Worm (Caenorhabditis elegans) whole organism, mixed stage, embryonic: ENCODE measurements around the gene nspc-12.
A peak's percentile ranks its signal among the peaks of the same experiment; 100 is the strongest.

Source experiments
- M03D4.4 ChIP-seq: sonication (generic microtip); optimal IDR thresholded peaks from 2 replicates; lab custom pipeline; 2017; ENCODE audit warnings: mild to moderate bottlenecking, missing genetic modification characterization, missing compliant biosample characterization
- bed-3 ChIP-seq: fragments of 200-800 bp; sonication (Bioruptor generic); optimal IDR thresholded peaks from 3 replicates; lab custom pipeline; 2018; ENCODE audit warnings: mild to moderate bottlenecking, missing genetic modification characterization, moderate library complexity, missing compliant biosample characterization
- blmp-1 ChIP-seq: fragments of 150-350 bp; optimal IDR thresholded peaks from 2 replicates; lab custom pipeline; 2014; ENCODE audit warnings: missing biosample characterization, missing genetic modification characterization
- ceh-39 ChIP-seq: fragments of 150-350 bp; optimal IDR thresholded peaks from 2 replicates; lab custom pipeline; 2014; ENCODE audit warnings: missing biosample characterization, missing genetic modification characterization
- ceh-43 ChIP-seq: fragments of 200-800 bp; sonication (Bioruptor generic); optimal IDR thresholded peaks from 2 replicates; lab custom pipeline; 2018; ENCODE audit warnings: mild to moderate bottlenecking, missing genetic modification characterization, moderate library complexity, missing compliant biosample characterization
- ceh-83 ChIP-seq: fragments of 200-800 bp; sonication (Bioruptor generic); optimal IDR thresholded peaks from 2 replicates; lab custom pipeline; 2018; ENCODE audit warnings: mild to moderate bottlenecking, missing genetic modification characterization, missing compliant biosample characterization
- ces-1 ChIP-seq: fragments of 150-350 bp; optimal IDR thresholded peaks from 2 replicates; lab custom pipeline; 2014; ENCODE audit warnings: missing biosample characterization, missing genetic modification reagents, missing genetic modification characterization
- cnd-1 ChIP-seq: fragments of 200-800 bp; sonication (Bioruptor generic); optimal IDR thresholded peaks from 2 replicates; lab custom pipeline; 2018; ENCODE audit warnings: mild to moderate bottlenecking, missing genetic modification characterization, missing compliant biosample characterization
- drap-1 ChIP-seq: fragments of 200-800 bp; sonication (Bioruptor generic); optimal IDR thresholded peaks from 3 replicates; lab custom pipeline; 2018; ENCODE audit warnings: mild to moderate bottlenecking, missing genetic modification characterization, missing compliant biosample characterization
- elt-1 ChIP-seq: sonication (generic microtip); optimal IDR thresholded peaks from 2 replicates; lab custom pipeline; 2017; ENCODE audit warnings: missing genetic modification characterization, mild to moderate bottlenecking, missing compliant biosample characterization, antibody characterized with exemption, moderate library complexity, borderline replicate concordance; ENCODE audit not compliant: insufficient read depth
- elt-3 ChIP-seq: fragments of 150-350 bp; optimal IDR thresholded peaks from 2 replicates; lab custom pipeline; 2014; ENCODE audit warnings: missing biosample characterization, missing genetic modification characterization
- flh-1 ChIP-seq: fragments of 200-800 bp; sonication (Bioruptor generic); optimal IDR thresholded peaks from 2 replicates; lab custom pipeline; 2018; ENCODE audit warnings: mild to moderate bottlenecking, missing genetic modification characterization, moderate library complexity, missing compliant biosample characterization
- ham-2 ChIP-seq: fragments of 200-800 bp; sonication (Bioruptor generic); optimal IDR thresholded peaks from 2 replicates; lab custom pipeline; 2018; ENCODE audit warnings: mild to moderate bottlenecking, missing genetic modification characterization, missing compliant biosample characterization
- hlh-1 ChIP-seq: fragments of 150-350 bp; optimal IDR thresholded peaks from 2 replicates; lab custom pipeline; 2014; ENCODE audit warnings: missing biosample characterization, missing genetic modification reagents, missing genetic modification characterization
- lin-13 ChIP-seq: fragments of 150-350 bp; optimal IDR thresholded peaks from 2 replicates; lab custom pipeline; 2014; ENCODE audit warnings: missing biosample characterization, missing genetic modification characterization
- lin-32 ChIP-seq: fragments of 200-800 bp; sonication (Bioruptor generic); optimal IDR thresholded peaks from 2 replicates; lab custom pipeline; 2018; ENCODE audit warnings: mild to moderate bottlenecking, missing genetic modification characterization, missing compliant biosample characterization
- lsy-2 ChIP-seq: fragments of 150-350 bp; optimal IDR thresholded peaks from 2 replicates; lab custom pipeline; 2014; ENCODE audit warnings: missing biosample characterization, missing genetic modification characterization
- mab-5 ChIP-seq: fragments of 150-350 bp; optimal IDR thresholded peaks from 2 replicates; lab custom pipeline; 2014; ENCODE audit warnings: missing biosample characterization, missing genetic modification characterization
- mep-1 ChIP-seq: fragments of 150-350 bp; optimal IDR thresholded peaks from 2 replicates; lab custom pipeline; 2017; ENCODE audit warnings: missing biosample characterization, missing genetic modification reagents, missing genetic modification characterization, inconsistent platforms
- mls-2 ChIP-seq: sonication (generic microtip); optimal IDR thresholded peaks from 2 replicates; lab custom pipeline; 2016; ENCODE audit warnings: mild to moderate bottlenecking, missing genetic modification characterization, moderate library complexity, missing compliant biosample characterization
- nhr-12 ChIP-seq: fragments of 150-350 bp; optimal IDR thresholded peaks from 2 replicates; lab custom pipeline; 2014; ENCODE audit warnings: missing biosample characterization, missing genetic modification characterization
- nhr-2 ChIP-seq: fragments of 150-350 bp; optimal IDR thresholded peaks from 2 replicates; lab custom pipeline; 2014; ENCODE audit warnings: missing biosample characterization, missing genetic modification characterization
- nhr-237 ChIP-seq: fragments of 150-350 bp; optimal IDR thresholded peaks from 2 replicates; lab custom pipeline; 2014; ENCODE audit warnings: missing biosample characterization, missing genetic modification characterization
- nhr-28 ChIP-seq: fragments of 150-350 bp; optimal IDR thresholded peaks from 2 replicates; lab custom pipeline; 2014; ENCODE audit warnings: missing biosample characterization, missing genetic modification characterization
- nhr-76 ChIP-seq: sonication (generic microtip); optimal IDR thresholded peaks from 2 replicates; lab custom pipeline; 2017; ENCODE audit warnings: missing biosample characterization, missing genetic modification characterization
- pha-4 ChIP-seq: fragments of 150-350 bp; optimal IDR thresholded peaks from 2 replicates; lab custom pipeline; 2018; ENCODE audit warnings: missing biosample characterization, missing genetic modification reagents, missing genetic modification characterization
- sem-2 ChIP-seq: fragments of 200-800 bp; sonication (Bioruptor generic); optimal IDR thresholded peaks from 2 replicates; lab custom pipeline; 2018; ENCODE audit warnings: mild to moderate bottlenecking, missing genetic modification characterization, missing compliant biosample characterization
- snpc-4 ChIP-seq: fragments of 150-350 bp; optimal IDR thresholded peaks from 2 replicates; lab custom pipeline; 2014; ENCODE audit warnings: missing biosample characterization, missing genetic modification characterization
- sptf-1 ChIP-seq: sonication (generic microtip); optimal IDR thresholded peaks from 2 replicates; lab custom pipeline; 2017; ENCODE audit warnings: mild to moderate bottlenecking, missing genetic modification characterization, moderate library complexity, missing compliant biosample characterization
- tbx-8 ChIP-seq: fragments of 200-800 bp; sonication (Bioruptor generic); optimal IDR thresholded peaks from 2 replicates; lab custom pipeline; 2018; ENCODE audit warnings: mild to moderate bottlenecking, missing genetic modification characterization, moderate library complexity, missing compliant biosample characterization
- unc-120 ChIP-seq: sonication (generic microtip); optimal IDR thresholded peaks from 2 replicates; lab custom pipeline; 2017; ENCODE audit warnings: missing genetic modification characterization, missing compliant biosample characterization; ENCODE audit not compliant: poor library complexity, severe bottlenecking
- unc-39 ChIP-seq: fragments of 150-350 bp; optimal IDR thresholded peaks from 2 replicates; lab custom pipeline; 2014; ENCODE audit warnings: missing biosample characterization, missing genetic modification characterization
- unc-62 ChIP-seq: fragments of 150-350 bp; optimal IDR thresholded peaks from 2 replicates; lab custom pipeline; 2014; ENCODE audit warnings: missing biosample characterization, missing genetic modification reagents, missing genetic modification characterization
- zip-8 ChIP-seq: fragments of 150-350 bp; optimal IDR thresholded peaks from 2 replicates; lab custom pipeline; 2014; ENCODE audit warnings: missing biosample characterization, missing genetic modification characterization
- ztf-11 ChIP-seq: fragments of 150-350 bp; optimal IDR thresholded peaks from 2 replicates; lab custom pipeline; 2014; ENCODE audit warnings: missing biosample characterization, missing genetic modification characterization

Gene nspc-12

DNA sequence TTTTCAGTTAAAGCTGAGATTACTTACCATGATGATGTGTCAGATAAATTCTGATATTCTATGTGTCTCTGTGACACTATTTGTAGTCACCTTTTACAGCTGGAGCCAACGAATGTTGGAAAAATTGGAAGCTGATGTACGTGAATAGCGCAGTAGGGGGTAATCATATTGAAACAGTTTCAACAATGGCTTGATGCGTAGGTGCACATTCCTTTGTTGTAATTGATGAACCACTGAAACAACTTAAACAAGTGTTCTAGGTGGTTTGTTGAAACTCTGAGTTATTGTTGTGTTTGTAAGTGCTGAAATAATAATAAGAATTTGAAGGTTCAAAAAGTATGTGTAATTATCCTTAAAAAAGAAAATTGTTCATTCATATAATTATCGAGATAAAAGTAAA, at the start of gene nspc-12:
Gene nspc-12 (minus strand): TSS at position 101 of the 400 bp plus-strand sequence.
- TF ChIP-seq sem-2 (GFP tag; lab: Kevin White, UChicago) (no peak), unc-120 (no peak), bed-3 (GFP tag; lab: Kevin White, UChicago) (no peak), pha-4 (no peak), nhr-28 (tag; lab: Kevin White, UChicago) (no peak), ham-2 (GFP tag; lab: Kevin White, UChicago) (no peak), unc-39 (tag; lab: Kevin White, UChicago) (no peak), ces-1 (GFP tag; lab: Kevin White, UChicago) (no peak), hlh-1 (tag; lab: Kevin White, UChicago) (no peak), elt-3 (tag; lab: Kevin White, UChicago) (no peak), M03D4.4 (tag; lab: Kevin White, UChicago) (no peak)

DNA sequence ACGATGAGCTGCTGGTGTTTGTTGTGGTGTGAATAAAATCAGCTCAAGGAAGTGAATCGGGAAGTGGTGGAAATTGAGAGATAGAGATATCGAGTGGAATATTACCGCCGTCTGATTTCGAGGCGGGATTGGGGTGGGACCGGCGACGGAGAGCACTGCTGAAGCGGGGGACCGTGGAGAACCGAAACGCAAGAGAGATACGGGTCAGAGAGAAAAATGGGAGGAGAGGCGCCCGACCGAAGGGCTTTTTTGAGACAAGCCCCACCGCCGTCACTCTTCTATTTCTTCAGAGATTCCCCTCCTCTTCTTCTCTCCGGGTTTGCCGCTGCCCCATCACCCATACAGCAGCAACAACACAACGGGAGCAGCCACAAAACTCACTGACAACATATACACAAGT, 49.6 kb upstream of the nspc-12 start:
- no peak for TF ChIP-seq lsy-2 (tag; lab: Kevin White, UChicago)
- TF ChIP-seq bed-3 (GFP tag; lab: Kevin White, UChicago), result no peak
- TF ChIP-seq nhr-237 (tag; lab: Kevin White, UChicago), result no peak
- no peak for TF ChIP-seq nhr-2 (tag; lab: Kevin White, UChicago)
- TF ChIP-seq unc-120, result no peak
- no peak for TF ChIP-seq sem-2 (GFP tag; lab: Kevin White, UChicago)
- no peak for TF ChIP-seq snpc-4 (tag; lab: Kevin White, UChicago)
- no peak for TF ChIP-seq ham-2 (GFP tag; lab: Kevin White, UChicago)
- no peak for TF ChIP-seq lin-13 (tag; lab: Kevin White, UChicago)
- TF ChIP-seq lin-32 (GFP tag; lab: Kevin White, UChicago), result no peak
- TF ChIP-seq elt-3 (tag; lab: Kevin White, UChicago), result no peak
- no peak for TF ChIP-seq mep-1 (tag; lab: Kevin White, UChicago)
- TF ChIP-seq mab-5 (tag; lab: Kevin White, UChicago), result no peak
- TF ChIP-seq ceh-39 (tag; lab: Kevin White, UChicago), result no peak
- TF ChIP-seq M03D4.4 (tag; lab: Kevin White, UChicago), result no peak
- no peak for TF ChIP-seq elt-1 (tag; lab: Kevin White, UChicago)
- no peak for TF ChIP-seq ceh-83 (GFP tag; lab: Kevin White, UChicago)

DNA sequence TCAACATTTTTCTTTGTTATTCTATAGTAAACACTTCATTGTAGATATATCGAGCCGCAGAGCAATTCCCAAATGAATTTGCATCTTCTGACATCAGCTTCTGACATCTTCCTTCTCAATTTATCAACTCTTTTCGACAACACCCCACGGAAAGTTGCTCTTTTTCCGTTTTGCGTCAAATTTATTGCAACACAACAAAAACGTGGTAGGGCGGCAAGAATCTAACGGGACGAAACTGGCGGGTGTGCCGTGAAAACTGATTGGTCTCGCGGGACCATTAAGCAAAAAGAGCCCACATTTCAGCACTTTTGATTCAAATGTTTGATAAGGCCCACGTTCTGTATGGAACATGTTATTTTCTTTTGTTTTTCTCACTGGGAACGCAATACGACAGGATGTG, 48.2 kb upstream of the nspc-12 start:
- TF ChIP-seq unc-62 (peak; percentile 54), hlh-1 (tag; lab: Kevin White, UChicago) (no peak), ceh-43 (GFP tag; lab: Kevin White, UChicago) (no peak), tbx-8 (GFP tag; lab: Kevin White, UChicago) (no peak)
- TF ChIP-seq, all 35 proteins: peak for 1

DNA sequence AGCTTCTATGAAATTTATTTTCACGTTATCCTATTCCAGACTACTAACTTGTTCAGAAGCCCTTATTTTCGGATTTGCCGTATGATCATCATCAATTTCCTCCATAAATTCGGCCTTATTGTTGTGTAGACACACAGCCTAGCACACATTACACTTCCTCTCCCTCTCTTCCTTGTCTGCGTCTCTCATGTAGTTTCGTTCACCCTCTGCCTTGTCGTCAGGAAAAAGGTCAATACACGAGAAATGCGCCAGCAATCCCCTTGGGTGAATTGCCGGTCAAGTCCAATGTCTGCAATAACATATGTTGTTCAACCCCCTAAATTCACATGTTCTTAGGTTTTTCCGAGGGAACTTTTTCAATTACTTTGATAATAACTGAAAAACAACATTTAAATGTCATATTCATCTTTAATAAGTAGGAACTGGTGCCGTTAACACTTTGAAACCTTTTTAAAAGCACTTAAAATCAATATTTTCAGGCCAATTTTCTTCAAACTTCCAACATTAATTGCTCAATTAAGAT, 37.4 kb upstream of the nspc-12 start, which contains the start of gene F17E5.2:
Gene F17E5.2 (plus strand): TSS at position 473 of the 523 bp plus-strand sequence.
- TF ChIP-seq mab-5 (tag; lab: Kevin White, UChicago) (peak; percentile 24), nhr-28 (tag; lab: Kevin White, UChicago) (no peak), flh-1 (no peak), ceh-83 (GFP tag; lab: Kevin White, UChicago) (no peak), unc-120 (peak; percentile 67), lin-13 (tag; lab: Kevin White, UChicago) (peak; percentile 90), sem-2 (GFP tag; lab: Kevin White, UChicago) (no peak), nhr-76 (tag; lab: Kevin White, UChicago) (no peak), ham-2 (GFP tag; lab: Kevin White, UChicago) (peak; percentile 47), snpc-4 (tag; lab: Kevin White, UChicago) (no peak), elt-1 (tag; lab: Kevin White, UChicago) (no peak), ceh-39 (tag; lab: Kevin White, UChicago) (no peak), mls-2 (peak; percentile 66), unc-62 (peak; percentile 76), sptf-1 (tag; lab: Kevin White, UChicago) (no peak), pha-4 (peak; percentile 96), zip-8 (tag; lab: Kevin White, UChicago) (no peak), mep-1 (tag; lab: Kevin White, UChicago) (peak; percentile 93), nhr-12 (tag; lab: Kevin White, UChicago) (no peak), tbx-8 (GFP tag; lab: Kevin White, UChicago) (no peak), ztf-11 (tag; lab: Kevin White, UChicago) (no peak), ces-1 (GFP tag; lab: Kevin White, UChicago) (peak; percentile 48), bed-3 (GFP tag; lab: Kevin White, UChicago) (no peak), hlh-1 (tag; lab: Kevin White, UChicago) (peak; percentile 83), blmp-1 (tag; lab: Kevin White, UChicago) (no peak), ceh-43 (GFP tag; lab: Kevin White, UChicago) (no peak), lin-32 (GFP tag; lab: Kevin White, UChicago) (peak; percentile 70), drap-1 (GFP tag; lab: Kevin White, UChicago) (no peak), elt-3 (tag; lab: Kevin White, UChicago) (no peak), M03D4.4 (tag; lab: Kevin White, UChicago) (peak; percentile 38), cnd-1 (tag; lab: Kevin White, UChicago) (peak; percentile 47), lsy-2 (tag; lab: Kevin White, UChicago) (peak; percentile 66), nhr-2 (tag; lab: Kevin White, UChicago) (peak; percentile 69), nhr-237 (tag; lab: Kevin White, UChicago) (peak; percentile 85), unc-39 (tag; lab: Kevin White, UChicago) (no peak)
- TF ChIP-seq, all 35 proteins: peak for 16
